Worm (Caenorhabditis elegans): ENCODE data around the gene rund-1.

rund-1 gene

DNA sequence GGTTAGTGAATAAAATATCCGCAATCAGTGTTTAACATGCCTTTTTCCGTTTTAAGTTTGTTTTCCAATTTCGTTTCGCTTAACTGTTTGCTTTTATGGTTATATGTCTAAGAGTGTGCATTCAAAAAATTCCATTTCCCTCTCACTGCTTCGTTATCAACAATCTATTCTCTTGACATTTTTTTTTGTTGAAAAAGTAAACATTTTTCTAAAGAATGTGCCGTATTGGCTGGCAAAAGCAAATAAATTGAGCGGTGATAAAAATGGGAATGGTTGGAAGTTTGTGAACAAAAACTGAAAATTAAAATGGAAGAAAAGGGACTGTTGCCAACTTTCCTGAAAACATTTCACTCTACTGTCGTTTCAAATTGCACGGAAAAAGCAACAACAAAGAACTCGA lies 10.0 kb downstream of the rund-1 start:
- TF ChIP-seq lin-26 (GFP tag; IDR thresholded peaks at IDR 0.05): no peak
- TF ChIP-seq nhr-80 (tag; optimal IDR thresholded peaks at IDR 0.05): peak; percentile 72
- no peak for TF ChIP-seq ztf-28 (GFP tag; IDR thresholded peaks at IDR 0.05)
- TF ChIP-seq tbp1 (GFP tag; optimal IDR thresholded peaks at IDR 0.05): no peak
- no peak for TF ChIP-seq xnd-1 (tag; optimal IDR thresholded peaks at IDR 0.05)
- no peak for TF ChIP-seq mxl-1 (tag; optimal IDR thresholded peaks at IDR 0.05)
- TF ChIP-seq hrde-1 (tag; optimal IDR thresholded peaks at IDR 0.05; ENCODE audit: borderline replicate concordance): no peak
- TF ChIP-seq aptf-2 (GFP tag; conservative IDR thresholded peaks at IDR 0.05): no peak
- no peak for TF ChIP-seq let-607 (tag; optimal IDR thresholded peaks at IDR 0.05)
- TF ChIP-seq F23B12.7 (tag; optimal IDR thresholded peaks at IDR 0.05; ENCODE audit: insufficient read depth): no peak
- TF ChIP-seq snpc-4 (GFP tag; optimal IDR thresholded peaks at IDR 0.05): no peak
- peak in 1 of 4 experiments; percentile 32 for TF ChIP-seq snpc-4 (tag; optimal IDR thresholded peaks at IDR 0.05)
- no peak for TF ChIP-seq F39B2.1 (GFP tag; IDR thresholded peaks at IDR 0.05)

DNA sequence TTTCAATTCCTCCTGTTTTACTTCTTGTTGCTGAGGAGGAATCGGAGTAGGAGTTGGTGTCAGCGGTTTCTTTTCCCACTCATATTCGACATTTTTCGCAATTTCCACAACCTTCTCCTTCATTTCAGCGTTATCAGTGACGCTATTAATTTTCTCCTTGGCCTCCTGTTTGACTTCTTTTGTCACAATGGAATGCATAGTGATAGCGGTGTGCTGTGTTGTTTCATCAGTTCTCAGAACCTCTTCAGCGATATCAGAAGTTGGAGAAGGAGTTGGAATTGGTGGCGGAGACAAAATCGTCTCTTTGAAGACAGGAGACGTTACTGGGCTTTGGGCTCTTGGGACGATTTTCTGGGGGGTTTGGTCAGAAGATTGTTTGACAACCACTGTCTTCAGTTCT lies 15.1 kb downstream of the rund-1 start:
- TF ChIP-seq mes-4 (tag; optimal IDR thresholded peaks at IDR 0.05) (no peak), nhr-80 (tag; optimal IDR thresholded peaks at IDR 0.05) (peak; percentile 63)

- TF ChIP-seq cebp-1 (GFP tag; IDR thresholded peaks at IDR 0.05) (no peak), cebp-1 (tag; optimal IDR thresholded peaks at IDR 0.05) (peak; percentile 2), dpl-1 (GFP tag; optimal IDR thresholded peaks at IDR 0.05) (no peak), let-607 (tag; optimal IDR thresholded peaks at IDR 0.05) (peak; percentile 80 to 90), nhr-80 (tag; optimal IDR thresholded peaks at IDR 0.05) (peak; percentile 93), D2030.7 (GFP tag; IDR thresholded peaks at IDR 0.05) (no peak)
Observed at ce11 chrX:645589-645988, 16.0 kb downstream of the rund-1 start.

DNA sequence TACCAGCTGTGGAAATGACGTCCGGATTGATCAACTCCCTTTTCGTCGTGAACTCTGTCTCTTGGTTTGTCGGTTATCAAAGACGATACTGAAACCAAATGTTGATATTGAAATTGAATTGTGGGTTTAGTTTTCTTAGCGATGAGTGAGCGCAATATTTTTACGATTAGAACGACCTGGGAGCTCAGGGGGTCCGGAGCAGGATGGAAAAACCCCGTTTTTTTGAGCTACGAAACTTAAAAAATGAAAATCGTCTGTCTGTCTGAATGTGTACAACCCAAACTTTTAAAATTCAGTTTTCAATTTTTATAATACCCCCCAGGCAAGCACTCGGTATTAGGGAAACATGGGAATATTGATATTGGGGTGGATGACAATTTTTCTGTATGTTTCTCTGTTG lies 18.8 kb downstream of the rund-1 start:
- TF ChIP-seq bed-2 (GFP tag; IDR thresholded peaks at IDR 0.05) (no peak), cebp-1 (GFP tag; IDR thresholded peaks at IDR 0.05) (no peak), cebp-1 (tag; optimal IDR thresholded peaks at IDR 0.05) (no peak), nhr-80 (tag; optimal IDR thresholded peaks at IDR 0.05) (peak; percentile 21), hlh-26 (GFP tag; conservative IDR thresholded peaks at IDR 0.05) (no peak)

- TF ChIP-seq F23B12.7 (tag; optimal IDR thresholded peaks at IDR 0.05; ENCODE audit: insufficient read depth): no peak
- no peak for TF ChIP-seq cebp-2 (GFP tag; IDR thresholded peaks at IDR 0.05)
- no peak for TF ChIP-seq xnd-1 (tag; optimal IDR thresholded peaks at IDR 0.05)
- TF ChIP-seq pbrm-1 (GFP tag; IDR thresholded peaks at IDR 0.05): no peak
Observed at ce11 chrX:641440-641839, 20.1 kb downstream of the rund-1 start, which contains the start of gene M6.11. TSS of gene M6.11 (minus strand) at chrX:641540.

DNA sequence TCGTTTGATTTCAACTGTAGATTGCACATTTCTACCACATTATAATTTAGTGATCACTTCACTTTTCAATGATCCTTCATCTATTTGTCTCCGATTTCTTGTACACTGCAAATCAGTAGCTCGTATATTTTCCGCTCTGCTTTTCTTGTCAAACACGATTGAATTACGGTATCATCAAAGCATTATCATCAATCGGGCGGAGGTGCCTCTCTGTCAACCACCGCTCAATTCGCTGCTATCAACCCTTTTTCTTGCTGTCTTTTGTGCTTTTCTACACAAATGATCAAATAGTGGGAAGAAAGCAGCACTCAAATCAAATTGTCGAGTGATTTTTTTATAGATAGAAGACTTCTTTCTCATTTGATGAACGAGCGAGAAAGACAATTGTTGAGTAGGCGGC lies 24.0 kb downstream of the rund-1 start:
- no peak for TF ChIP-seq fkh-3 (tag; optimal IDR thresholded peaks at IDR 0.05)
- no peak for TF ChIP-seq snpc-4 (GFP tag; optimal IDR thresholded peaks at IDR 0.05)
- TF ChIP-seq snpc-4 (tag; optimal IDR thresholded peaks at IDR 0.05): no peak
- no peak for TF ChIP-seq F55B11.4 (tag; optimal IDR thresholded peaks at IDR 0.05; ENCODE audit: borderline replicate concordance, insufficient read depth)
- TF ChIP-seq nhr-80 (tag; optimal IDR thresholded peaks at IDR 0.05): peak; percentile 89
- TF ChIP-seq lag-1 (GFP tag; IDR thresholded peaks at IDR 0.05): no peak
- no peak for TF ChIP-seq ceh-79 (tag; optimal IDR thresholded peaks at IDR 0.05)
- no peak for TF ChIP-seq him-1 (tag; optimal IDR thresholded peaks at IDR 0.05)
- no peak for TF ChIP-seq snpc-1.1 (tag; optimal IDR thresholded peaks at IDR 0.05; ENCODE audit: insufficient read depth)
- TF ChIP-seq let-607 (tag; optimal IDR thresholded peaks at IDR 0.05): peak in 1 of 2 experiments; percentile 8
- peak; percentile 16 for TF ChIP-seq ets-4 (GFP tag; optimal IDR thresholded peaks at IDR 0.05)

All from whole organism, young adult.